Fruit fly (Drosophila melanogaster) whole organism, embryonic: ENCODE results near the gene ppk11.

Experiments
- Bdp1 ChIP-seq: fragments of 200-800 bp; sonication (Bioruptor generic); optimal IDR thresholded peaks from 3 replicates; lab custom pipeline; 2016; ENCODE audit warnings: missing biosample characterization, missing genetic modification characterization
- CG10147 ChIP-seq: fragments of 200-800 bp; sonication (Bioruptor generic); optimal IDR thresholded peaks from 2 replicates; lab custom pipeline; 2019; ENCODE audit warnings: missing biosample characterization, mild to moderate bottlenecking, missing genetic modification characterization, moderate library complexity
- CG10979 ChIP-seq: fragments of 200-800 bp; sonication (Bioruptor generic); optimal IDR thresholded peaks from 2 replicates; lab custom pipeline; 2018; ENCODE audit warnings: missing biosample characterization, mild to moderate bottlenecking, missing genetic modification characterization, moderate library complexity
- CG15011 ChIP-seq: fragments of 200-800 bp; sonication (Bioruptor generic); optimal IDR thresholded peaks from 3 replicates; lab custom pipeline; 2018; ENCODE audit warnings: missing biosample characterization, mild to moderate bottlenecking, missing genetic modification characterization
- CG15514 ChIP-seq: fragments of 200-800 bp; sonication (Bioruptor generic); optimal IDR thresholded peaks from 3 replicates; lab custom pipeline; 2017; ENCODE audit warnings: missing biosample characterization, missing genetic modification characterization, mild to moderate bottlenecking, moderate library complexity, missing genetic modification reagents
- CG17912 ChIP-seq: fragments of 200-800 bp; sonication (Bioruptor generic); optimal IDR thresholded peaks from 2 replicates; lab custom pipeline; 2018; ENCODE audit warnings: missing biosample characterization, mild to moderate bottlenecking, missing genetic modification characterization
- CG2202 ChIP-seq: fragments of 200-800 bp; sonication (Bioruptor generic); optimal IDR thresholded peaks from 2 replicates; lab custom pipeline; 2018; ENCODE audit warnings: missing biosample characterization, mild to moderate bottlenecking, missing genetic modification characterization
- CG2889 ChIP-seq: fragments of 200-800 bp; sonication (Bioruptor generic); IDR thresholded peaks from 3 replicates; pipeline ENCODE4 v1.3.6; 2022; ENCODE audit warnings: missing biosample characterization, missing genetic modification characterization
- CG30020 ChIP-seq: fragments of 200-800 bp; optimal IDR thresholded peaks from 2 replicates; lab custom pipeline; 2019; ENCODE audit warnings: missing biosample characterization, mild to moderate bottlenecking, missing genetic modification characterization, moderate library complexity
- CG31441 ChIP-seq: fragments of 200-800 bp; sonication (Bioruptor generic); IDR thresholded peaks from 2 replicates; pipeline ENCODE4 v1.3.6; 2022; ENCODE audit warnings: missing biosample characterization, missing genetic modification characterization
- CG34224 ChIP-seq: fragments of 200-800 bp; sonication (Bioruptor generic); IDR thresholded peaks from 3 replicates; pipeline ENCODE4 v1.3.6; 2022; ENCODE audit warnings: missing biosample characterization, missing genetic modification characterization; ENCODE audit not compliant: partially characterized antibody
- CG4820 ChIP-seq: fragments of 200-800 bp; sonication (Bioruptor generic); optimal IDR thresholded peaks from 3 replicates; lab custom pipeline; 2016; ENCODE audit warnings: missing biosample characterization, missing genetic modification characterization
- CG6175 ChIP-seq: fragments of 200-800 bp; sonication (Bioruptor generic); IDR thresholded peaks from 3 replicates; pipeline ENCODE4 v1.3.6; 2022; ENCODE audit warnings: missing biosample characterization, missing genetic modification characterization
- CG6689 ChIP-seq: fragments of 200-800 bp; sonication (Bioruptor generic); IDR thresholded peaks from 2 replicates; pipeline ENCODE4 v1.3.6; 2022; ENCODE audit warnings: missing biosample characterization, missing genetic modification characterization
- CG9727 ChIP-seq: fragments of 200-800 bp; sonication (Bioruptor generic); optimal IDR thresholded peaks from 3 replicates; lab custom pipeline; 2017; ENCODE audit warnings: missing biosample characterization, mild to moderate bottlenecking, missing genetic modification characterization
- CG9876 ChIP-seq: fragments of 200-800 bp; sonication (Bioruptor generic); optimal IDR thresholded peaks from 2 replicates; lab custom pipeline; 2016; ENCODE audit warnings: missing biosample characterization, missing genetic modification characterization
- D19A ChIP-seq: fragments of 200-800 bp; optimal IDR thresholded peaks from 3 replicates; lab custom pipeline; 2019; ENCODE audit warnings: missing biosample characterization, mild to moderate bottlenecking, missing genetic modification characterization, moderate library complexity
- Dll ChIP-seq: fragments of 200-800 bp; sonication (Bioruptor generic); IDR thresholded peaks from 4 replicates; pipeline ENCODE4 v1.3.6; 2022; ENCODE audit warnings: missing biosample characterization, missing genetic modification characterization; ENCODE audit not compliant: partially characterized antibody
- HLH4C ChIP-seq: fragments of 200-800 bp; sonication (Bioruptor generic); IDR thresholded peaks from 3 replicates; pipeline ENCODE4 v1.3.6; 2022; ENCODE audit warnings: missing biosample characterization, missing genetic modification characterization; ENCODE audit not compliant: partially characterized antibody
- HLH54F ChIP-seq: fragments of 200-800 bp; sonication (Bioruptor generic); optimal IDR thresholded peaks from 3 replicates; lab custom pipeline; 2016; ENCODE audit warnings: missing biosample characterization, missing genetic modification characterization
- Hr51 ChIP-seq, 2 experiments: fragments of 200-800 bp; sonication (Bioruptor generic); optimal IDR thresholded peaks; 2 replicates in 1 of 2; 3 replicates in 1 of 2; lab custom pipeline; 2016 to 2018; ENCODE audit warnings: missing biosample characterization in 2 of 2, missing genetic modification characterization in 2 of 2, mild to moderate bottlenecking in 1 of 2, moderate library complexity in 1 of 2
- Meics ChIP-seq: fragments of 200-800 bp; sonication (Bioruptor generic); optimal IDR thresholded peaks from 2 replicates; lab custom pipeline; 2017; ENCODE audit warnings: missing biosample characterization, mild to moderate bottlenecking, missing genetic modification characterization
- NK7.1 ChIP-seq: fragments of 200-800 bp; sonication (Bioruptor generic); optimal IDR thresholded peaks from 3 replicates; lab custom pipeline; 2016; ENCODE audit warnings: missing biosample characterization, missing genetic modification characterization
- Neu2 ChIP-seq: fragments of 200-800 bp; sonication (Bioruptor generic); optimal IDR thresholded peaks from 3 replicates; lab custom pipeline; 2016; ENCODE audit warnings: missing biosample characterization, missing genetic modification characterization, borderline replicate concordance
- Xrp1 ChIP-seq: fragments of 200-800 bp; sonication (Bioruptor generic); IDR thresholded peaks from 2 replicates; pipeline ENCODE4 v1.3.6; 2022; ENCODE audit warnings: missing biosample characterization, missing genetic modification characterization
- abd-A ChIP-seq: fragments of 200-800 bp; sonication (Bioruptor generic); optimal IDR thresholded peaks from 3 replicates; lab custom pipeline; 2019; ENCODE audit warnings: missing biosample characterization, mild to moderate bottlenecking, missing genetic modification characterization, moderate library complexity
- bcd ChIP-seq: fragments of 200-800 bp; sonication (Bioruptor generic); optimal IDR thresholded peaks from 2 replicates; lab custom pipeline; 2017; ENCODE audit warnings: missing biosample characterization, mild to moderate bottlenecking, missing genetic modification characterization
- crp ChIP-seq, 2 experiments: fragments of 200-800 bp; sonication (Bioruptor generic); optimal IDR thresholded peaks; 2 replicates in 1 of 2; 3 replicates in 1 of 2; lab custom pipeline; 2017; ENCODE audit warnings: missing biosample characterization in 2 of 2, missing genetic modification characterization in 2 of 2, mild to moderate bottlenecking in 1 of 2, moderate library complexity in 1 of 2
- dysf ChIP-seq: fragments of 200-800 bp; sonication (Bioruptor generic); IDR thresholded peaks from 3 replicates; pipeline ENCODE4 v1.3.6; 2022; ENCODE audit warnings: missing biosample characterization, missing genetic modification characterization
- en ChIP-seq: fragments of 200-800 bp; sonication (Bioruptor generic); optimal IDR thresholded peaks from 2 replicates; lab custom pipeline; 2016; ENCODE audit warnings: missing biosample characterization, missing genetic modification characterization
- fd102C ChIP-seq: fragments of 200-800 bp; sonication (Bioruptor generic); optimal IDR thresholded peaks from 2 replicates; lab custom pipeline; 2018; ENCODE audit warnings: missing biosample characterization, mild to moderate bottlenecking, missing genetic modification characterization, moderate library complexity
- gem ChIP-seq: fragments of 200-800 bp; sonication (Bioruptor generic); optimal IDR thresholded peaks from 2 replicates; lab custom pipeline; 2019; ENCODE audit warnings: missing biosample characterization, mild to moderate bottlenecking, missing genetic modification characterization, moderate library complexity
- gsb ChIP-seq: fragments of 200-800 bp; sonication (Bioruptor generic); IDR thresholded peaks from 2 replicates; pipeline ENCODE4 v1.3.6; 2022; ENCODE audit warnings: missing biosample characterization, missing genetic modification characterization
- ind ChIP-seq: fragments of 200-800 bp; sonication (Bioruptor generic); optimal IDR thresholded peaks from 3 replicates; lab custom pipeline; 2016; ENCODE audit warnings: missing biosample characterization, missing genetic modification characterization
- jing ChIP-seq: fragments of 200-800 bp; sonication (Bioruptor generic); optimal IDR thresholded peaks from 2 replicates; lab custom pipeline; 2018; ENCODE audit warnings: missing biosample characterization, mild to moderate bottlenecking, missing genetic modification characterization
- mam ChIP-seq: fragments of 200-800 bp; sonication (Bioruptor generic); optimal IDR thresholded peaks from 3 replicates; lab custom pipeline; 2016; ENCODE audit warnings: missing biosample characterization, missing genetic modification characterization
- onecut ChIP-seq: fragments of 200-800 bp; sonication (Bioruptor generic); IDR thresholded peaks from 2 replicates; pipeline ENCODE4 v1.3.6; 2022; ENCODE audit warnings: missing biosample characterization, missing genetic modification characterization
- prd ChIP-seq, 3 experiments: fragments of >200 bp in 2 of 3; fragments of 200-800 bp in 1 of 3; sonication (Bioruptor generic) in 1 of 3; optimal IDR thresholded peaks in 2 of 3; IDR thresholded peaks in 1 of 3; 2 replicates in 2 of 3; 3 replicates in 1 of 3; pipeline versions ENCODE4 v1.3.6 to Lab custom; 2017 to 2022; ENCODE audit warnings: missing biosample characterization in 1 of 3, missing genetic modification characterization in 1 of 3
- sqz ChIP-seq: fragments of 200-800 bp; sonication (Bioruptor generic); optimal IDR thresholded peaks from 3 replicates; lab custom pipeline; 2018; ENCODE audit warnings: missing biosample characterization, mild to moderate bottlenecking, missing genetic modification characterization
- sr ChIP-seq: fragments of 200-800 bp; sonication (Bioruptor generic); IDR thresholded peaks from 3 replicates; pipeline ENCODE4 v1.3.6; 2022; ENCODE audit warnings: missing biosample characterization, missing genetic modification characterization
- toy ChIP-seq: fragments of 200-800 bp; sonication (Bioruptor generic); IDR thresholded peaks from 2 replicates; pipeline ENCODE4 v1.3.6; 2022; ENCODE audit warnings: missing biosample characterization, missing genetic modification characterization
- trem ChIP-seq: fragments of 200-800 bp; optimal IDR thresholded peaks from 3 replicates; lab custom pipeline; 2019; ENCODE audit warnings: missing biosample characterization, mild to moderate bottlenecking, missing genetic modification characterization, moderate library complexity
- unc-4 ChIP-seq: fragments of 200-800 bp; sonication (Bioruptor generic); IDR thresholded peaks from 2 replicates; pipeline ENCODE4 v1.3.6; 2022; ENCODE audit warnings: missing biosample characterization, missing genetic modification characterization; ENCODE audit not compliant: partially characterized antibody
- unpg ChIP-seq: fragments of 200-800 bp; sonication (Bioruptor generic); optimal IDR thresholded peaks from 3 replicates; lab custom pipeline; 2018; ENCODE audit warnings: missing biosample characterization, mild to moderate bottlenecking, missing genetic modification characterization, moderate library complexity
- usp ChIP-seq: fragments of >200 bp; optimal IDR thresholded peaks from 2 replicates; lab custom pipeline; 2017; ENCODE audit warnings: missing biosample characterization, missing genetic modification characterization
- wor ChIP-seq: fragments of 200-800 bp; sonication (Bioruptor generic); IDR thresholded peaks from 2 replicates; pipeline ENCODE4 v1.3.6; 2022; ENCODE audit warnings: missing biosample characterization, missing genetic modification characterization

Gene ppk11

dm6 chr2L:9743823-9744222 is 31.0 kb downstream of the ppk11 start (continued):
- TF ChIP-seq HLH54F (GFP tag; lab: Kevin White, UChicago) (no peak), mam (GFP tag; lab: Kevin White, UChicago) (no peak), Neu2 (no peak), CG34224 (GFP tag; lab: Robert Waterston, UW) (no peak), CG9876 (no peak), usp (no peak)

DNA sequence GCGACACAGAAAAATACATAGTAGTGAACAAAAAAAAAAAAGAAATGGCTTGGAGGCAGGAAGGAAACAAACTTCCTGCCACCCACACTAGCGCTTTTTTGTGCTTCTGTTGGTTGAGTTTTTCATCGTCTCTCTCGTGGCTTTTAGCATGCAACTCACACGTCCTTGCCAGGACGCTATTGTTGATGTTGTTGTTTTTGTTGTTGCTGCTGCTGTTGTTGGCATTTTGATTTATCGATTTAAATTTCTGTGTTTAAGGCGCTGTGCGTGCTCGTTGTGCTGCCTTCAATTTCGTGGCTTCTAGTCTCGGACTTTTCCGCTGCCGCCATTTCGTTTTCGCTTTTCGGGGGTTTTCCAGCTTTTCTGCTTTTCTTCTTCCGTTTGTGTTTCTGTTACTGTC is 35.1 kb downstream of the ppk11 start:
- TF ChIP-seq onecut (GFP tag; lab: Robert Waterston, UW) (peak; percentile 67), CG2889 (GFP tag; lab: Robert Waterston, UW) (no peak)

DNA sequence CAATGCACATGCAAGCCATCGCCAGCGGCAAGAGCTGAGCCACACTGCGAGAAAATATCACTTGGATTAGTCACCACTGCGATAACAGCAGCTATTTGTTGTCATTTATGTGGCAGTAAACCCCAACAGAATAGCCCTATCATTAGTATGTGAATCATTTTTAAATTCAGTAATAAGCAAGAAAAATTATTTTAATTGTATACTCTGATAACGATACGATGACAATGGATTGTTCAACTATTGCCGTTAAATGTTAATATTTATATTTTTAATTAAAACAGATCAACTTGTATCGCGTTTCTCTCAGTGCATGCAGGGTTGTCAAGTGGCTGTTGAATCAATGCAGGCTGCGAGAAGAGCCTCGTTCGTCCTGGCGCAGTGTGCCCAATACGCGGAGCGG is 37.0 kb downstream of the ppk11 start:
- no peak for TF ChIP-seq jing
- TF ChIP-seq wor (GFP tag; lab: Robert Waterston, UW), result no peak
- no peak for TF ChIP-seq en (GFP tag; lab: Kevin White, UChicago)
- no peak for TF ChIP-seq fd102C (GFP tag; lab: Kevin White, UChicago)
- TF ChIP-seq CG10979, result peak; percentile 13
- TF ChIP-seq mam (GFP tag; lab: Kevin White, UChicago), result no peak
- no peak for TF ChIP-seq trem (tag; lab: Kevin White, UChicago)
- TF ChIP-seq HLH54F (GFP tag; lab: Kevin White, UChicago), result no peak
- TF ChIP-seq gsb, result no peak
- no peak for TF ChIP-seq CG17912
- no peak for TF ChIP-seq crp (GFP tag; optimal IDR thresholded peaks at IDR 0.05; lab: Kevin White, UChicago)
- no peak for TF ChIP-seq CG2202
- no peak for TF ChIP-seq unc-4
- TF ChIP-seq bcd (GFP tag; lab: Kevin White, UChicago), result peak; percentile 33
- TF ChIP-seq Dll (GFP tag; lab: Robert Waterston, UW), result no peak
- no peak for TF ChIP-seq HLH4C (GFP tag; lab: Robert Waterston, UW)
- no peak for TF ChIP-seq CG30020 (tag; lab: Kevin White, UChicago)
- no peak for TF ChIP-seq abd-A (tag; lab: Kevin White, UChicago)
- TF ChIP-seq sr (GFP tag; lab: Robert Waterston, UW), result no peak
- TF ChIP-seq CG6689 (GFP tag; lab: Robert Waterston, UW), result no peak; the same call in 1 of the 2 replicates
- TF ChIP-seq Bdp1 (GFP tag; lab: Kevin White, UChicago), result no peak
- TF ChIP-seq CG31441, result peak; percentile 45; the same call in 1 of the 2 replicates
- TF ChIP-seq NK7.1 (GFP tag; lab: Kevin White, UChicago), result no peak
- TF ChIP-seq unpg (GFP tag; lab: Kevin White, UChicago), result peak; percentile 22
- TF ChIP-seq CG15514, result peak; percentile 11
- TF ChIP-seq CG9727 (GFP tag; lab: Kevin White, UChicago), result peak; percentile 14
- peak in 1 of 2 experiments; percentile 49 for TF ChIP-seq Hr51 (GFP tag; optimal IDR thresholded peaks at IDR 0.05; lab: Kevin White, UChicago)
- no peak for TF ChIP-seq CG15011 (GFP tag; lab: Kevin White, UChicago)
- TF ChIP-seq toy, result no peak
- TF ChIP-seq ind (GFP tag; lab: Kevin White, UChicago), result peak; percentile 13
- TF ChIP-seq dysf (GFP tag; lab: Robert Waterston, UW), result 0 out of 3 replicates have a peak, but pooled peaks have one; percentile 17
- TF ChIP-seq usp, result no peak
- no peak for TF ChIP-seq prd (optimal IDR thresholded peaks at IDR 0.05; lab: Kevin White, UChicago)
- peak; percentile 13; the same call in 1 of the 3 replicates for TF ChIP-seq prd (GFP tag; IDR thresholded peaks at IDR 0.05; lab: Robert Waterston, UW)
- TF ChIP-seq D19A (tag; lab: Kevin White, UChicago), result no peak
- peak; percentile 46 for TF ChIP-seq gem (tag; lab: Kevin White, UChicago)
- peak; percentile 17 for TF ChIP-seq Meics (GFP tag; lab: Kevin White, UChicago)
- TF ChIP-seq CG4820 (GFP tag; lab: Kevin White, UChicago), result peak; percentile 11
- TF ChIP-seq CG6175, result no peak
- peak; percentile 0 for TF ChIP-seq CG10147 (GFP tag; lab: Kevin White, UChicago)
- TF ChIP-seq sqz, result no peak
- TF ChIP-seq Xrp1 (GFP tag; lab: Robert Waterston, UW), result peak; percentile 7; the same call in 1 of the 2 replicates
